Worm (Caenorhabditis elegans) whole organism, late embryonic: Measurements from ENCODE around the gene srbc-23.

ENCODE experiments used
- C08G9.2 ChIP-seq: sonication (generic microtip); optimal IDR thresholded peaks from 2 replicates; lab custom pipeline; 2016; ENCODE audit warnings: mild to moderate bottlenecking, missing genetic modification characterization, moderate library complexity, missing compliant biosample characterization
- Y22D7AL.16 ChIP-seq: sonication (generic microtip); optimal IDR thresholded peaks from 2 replicates; lab custom pipeline; 2016; ENCODE audit warnings: missing genetic modification characterization, missing compliant biosample characterization
- ama-1 ChIP-seq: fragments of 150-350 bp; optimal IDR thresholded peaks from 2 replicates; lab custom pipeline; 2014
- ceh-14 ChIP-seq: sonication (generic microtip); optimal IDR thresholded peaks from 2 replicates; lab custom pipeline; 2016; ENCODE audit warnings: missing genotype, missing genetic modification characterization, missing compliant biosample characterization
- ceh-18 ChIP-seq: sonication (generic microtip); optimal IDR thresholded peaks from 2 replicates; lab custom pipeline; 2016; ENCODE audit warnings: missing genetic modification characterization, missing compliant biosample characterization
- ceh-34 ChIP-seq: sonication (generic microtip); optimal IDR thresholded peaks from 2 replicates; lab custom pipeline; 2016; ENCODE audit warnings: mild to moderate bottlenecking, missing genetic modification characterization, missing compliant biosample characterization
- ceh-45 ChIP-seq: fragments of 200-800 bp; sonication (Bioruptor generic); IDR thresholded peaks from 2 replicates; pipeline ENCODE4 v1.3.6; 2022; ENCODE audit warnings: missing genetic modification reagents, missing genetic modification characterization, missing compliant biosample characterization
- ceh-9 ChIP-seq: sonication (generic microtip); optimal IDR thresholded peaks from 2 replicates; lab custom pipeline; 2016; ENCODE audit warnings: mild to moderate bottlenecking, missing genetic modification characterization, inconsistent platforms, missing compliant biosample characterization
- dmd-4 ChIP-seq: sonication (generic microtip); optimal IDR thresholded peaks from 2 replicates; lab custom pipeline; 2016; ENCODE audit warnings: borderline replicate concordance, missing genetic modification characterization, missing compliant biosample characterization
- dve-1 ChIP-seq: sonication (generic microtip); optimal IDR thresholded peaks from 2 replicates; lab custom pipeline; 2017; ENCODE audit warnings: antibody characterized with exemption, mild to moderate bottlenecking, missing genetic modification characterization, missing compliant biosample characterization
- elt-2 ChIP-seq: sonication (generic microtip); optimal IDR thresholded peaks from 2 replicates; lab custom pipeline; 2016; ENCODE audit warnings: missing genetic modification reagents, missing genetic modification characterization, missing compliant biosample characterization
- elt-4 ChIP-seq: sonication (generic microtip); optimal IDR thresholded peaks from 2 replicates; lab custom pipeline; 2016; ENCODE audit warnings: missing genetic modification characterization, missing compliant biosample characterization
- eyg-1 ChIP-seq: sonication (generic microtip); optimal IDR thresholded peaks from 2 replicates; lab custom pipeline; 2016; ENCODE audit warnings: missing genotype, missing genetic modification characterization, missing compliant biosample characterization
- hlh-13 ChIP-seq: fragments of 200-800 bp; sonication (Bioruptor generic); optimal IDR thresholded peaks from 2 replicates; lab custom pipeline; 2018; ENCODE audit warnings: mild to moderate bottlenecking, missing genetic modification characterization, missing compliant biosample characterization
- hlh-30 ChIP-seq: sonication (generic microtip); optimal IDR thresholded peaks from 2 replicates; lab custom pipeline; 2017; ENCODE audit warnings: antibody characterized with exemption, missing genetic modification characterization, missing compliant biosample characterization; ENCODE audit not compliant: insufficient read depth
- nhr-11 ChIP-seq: fragments of 150-350 bp; optimal IDR thresholded peaks from 2 replicates; lab custom pipeline; 2014; ENCODE audit warnings: missing biosample characterization, missing genetic modification characterization
- nhr-232 ChIP-seq: sonication (generic microtip); optimal IDR thresholded peaks from 2 replicates; lab custom pipeline; 2016; ENCODE audit warnings: missing genetic modification characterization, missing compliant biosample characterization
- odd-2 ChIP-seq: sonication (generic microtip); optimal IDR thresholded peaks from 2 replicates; lab custom pipeline; 2017; ENCODE audit warnings: antibody characterized with exemption, mild to moderate bottlenecking, missing genetic modification characterization, missing compliant biosample characterization
- pha-2 ChIP-seq: sonication (generic microtip); optimal IDR thresholded peaks from 2 replicates; lab custom pipeline; 2017; ENCODE audit warnings: mild to moderate bottlenecking, missing genetic modification characterization, missing compliant biosample characterization
- pha-4 ChIP-seq: fragments of 150-350 bp; optimal IDR thresholded peaks from 2 replicates; lab custom pipeline; 2018; ENCODE audit warnings: missing biosample characterization, missing genetic modification reagents, missing genetic modification characterization
- pqm-1 ChIP-seq: sonication (generic microtip); optimal IDR thresholded peaks from 2 replicates; lab custom pipeline; 2016; ENCODE audit warnings: missing genetic modification characterization, missing compliant biosample characterization
- pros-1 ChIP-seq: fragments of 150-350 bp; optimal IDR thresholded peaks from 2 replicates; lab custom pipeline; 2014; ENCODE audit warnings: missing biosample characterization, missing genetic modification reagents, missing genetic modification characterization
- sdc-2 ChIP-seq: sonication (generic microtip); optimal IDR thresholded peaks from 2 replicates; lab custom pipeline; 2016; ENCODE audit warnings: missing genotype, missing genetic modification characterization, missing compliant biosample characterization
- sox-2 ChIP-seq: fragments of 200-800 bp; sonication (Bioruptor generic); IDR thresholded peaks from 2 replicates; pipeline ENCODE4 v1.3.6; 2022; ENCODE audit warnings: missing genetic modification reagents, missing genetic modification characterization, missing compliant biosample characterization
- sox-4 ChIP-seq: sonication (generic microtip); optimal IDR thresholded peaks from 2 replicates; lab custom pipeline; 2017; ENCODE audit warnings: mild to moderate bottlenecking, missing genetic modification characterization, inconsistent platforms, missing compliant biosample characterization
- syd-9 ChIP-seq: sonication (generic microtip); optimal IDR thresholded peaks from 2 replicates; lab custom pipeline; 2016; ENCODE audit warnings: mild to moderate bottlenecking, missing genetic modification characterization, moderate library complexity, missing compliant biosample characterization
- unc-3 ChIP-seq, 2 experiments: fragments of 200-800 bp in 1 of 2; sonication (Bioruptor generic) in 1 of 2; sonication (generic microtip) in 1 of 2; conservative IDR thresholded peaks in 1 of 2; optimal IDR thresholded peaks in 1 of 2; 2 replicates each; pipeline versions ENCODE4 v1.3.6 to Lab custom; 2016 to 2022; ENCODE audit warnings: missing compliant biosample characterization in 2 of 2, missing genetic modification characterization in 2 of 2, missing genetic modification reagents in 1 of 2
- unc-42 ChIP-seq: sonication (generic microtip); optimal IDR thresholded peaks from 2 replicates; lab custom pipeline; 2016; ENCODE audit warnings: missing genotype, missing genetic modification characterization, missing compliant biosample characterization
- unc-55 ChIP-seq: sonication (generic microtip); optimal IDR thresholded peaks from 2 replicates; lab custom pipeline; 2017; ENCODE audit warnings: missing biosample characterization, missing genetic modification reagents, missing genetic modification characterization
- unc-86 ChIP-seq: sonication (generic microtip); optimal IDR thresholded peaks from 2 replicates; lab custom pipeline; 2016; ENCODE audit warnings: missing genetic modification characterization, missing compliant biosample characterization
- ztf-16 ChIP-seq: sonication (generic microtip); optimal IDR thresholded peaks from 2 replicates; lab custom pipeline; 2017; ENCODE audit warnings: missing genetic modification characterization, missing compliant biosample characterization

The srbc-23 gene

ce11 chrV:2119529-2119928, 33.8 kb upstream of the srbc-23 start, which contains the start of gene F22F7.11:
Gene F22F7.11, plus strand, starts transcription at chrV:2119829.
- TF ChIP-seq ceh-14 (tag; lab: Kevin White, UChicago) (no peak), dmd-4 (no peak), Y22D7AL.16 (tag; lab: Kevin White, UChicago) (no peak), unc-42 (tag; lab: Kevin White, UChicago) (no peak)

ce11 chrV:2121910-2122362, 31.4 kb upstream of the srbc-23 start, which contains the start of gene F22F7.8:
Gene F22F7.8, minus strand, starts transcription at chrV:2121960.
- TF ChIP-seq ama-1 (lab: Kevin White, UChicago): no peak
- no peak for TF ChIP-seq ceh-18 (tag; lab: Kevin White, UChicago)
- TF ChIP-seq ceh-34 (tag; lab: Kevin White, UChicago): no peak
- no peak for TF ChIP-seq dve-1 (tag; lab: Kevin White, UChicago)
- TF ChIP-seq pros-1 (tag; lab: Kevin White, UChicago): no peak
- no peak for TF ChIP-seq pqm-1 (tag; lab: Kevin White, UChicago)
- no peak for TF ChIP-seq unc-55
- TF ChIP-seq unc-3 (GFP tag; conservative IDR thresholded peaks at IDR 0.05; lab: Robert Waterston, UW): no peak
- no peak for TF ChIP-seq unc-3 (tag; optimal IDR thresholded peaks at IDR 0.05; lab: Kevin White, UChicago)
- no peak for TF ChIP-seq unc-42 (tag; lab: Kevin White, UChicago)
- TF ChIP-seq nhr-232 (tag; lab: Kevin White, UChicago): no peak
- no peak for TF ChIP-seq unc-86 (tag; lab: Kevin White, UChicago)
- TF ChIP-seq syd-9: no peak
- TF ChIP-seq ceh-9 (tag; lab: Kevin White, UChicago): no peak
- TF ChIP-seq dmd-4: no peak
- TF ChIP-seq eyg-1 (tag; lab: Kevin White, UChicago): no peak
- TF ChIP-seq ceh-45: no peak
- TF ChIP-seq pha-4 (tag; lab: Kevin White, UChicago): no peak
- no peak for TF ChIP-seq hlh-30 (tag; lab: Kevin White, UChicago)
- TF ChIP-seq hlh-13: no peak
- no peak for TF ChIP-seq odd-2 (tag; lab: Kevin White, UChicago)

- TF ChIP-seq elt-2 (tag; lab: Kevin White, UChicago) (peak; percentile 6), unc-55 (no peak)
Measured at ce11 chrV:2122517-2122916, 30.9 kb upstream of the srbc-23 start, which contains the start of gene F22F7.2. Gene F22F7.2, plus strand, starts transcription at chrV:2122782.

ce11 chrV:2123164-2123563, 30.2 kb upstream of the srbc-23 start:
- TF ChIP-seq C08G9.2 (tag; lab: Kevin White, UChicago) (no peak), sdc-2 (tag; lab: Kevin White, UChicago) (no peak), ztf-16 (tag; lab: Kevin White, UChicago) (no peak), nhr-11 (tag; lab: Kevin White, UChicago) (no peak), sox-2 (GFP tag; lab: Robert Waterston, UW) (no peak), dmd-4 (no peak), elt-4 (tag; lab: Kevin White, UChicago) (no peak), ceh-9 (tag; lab: Kevin White, UChicago) (no peak), pha-2 (tag; lab: Kevin White, UChicago) (no peak)

- TF ChIP-seq C08G9.2 (tag; lab: Kevin White, UChicago): no peak
- no peak for TF ChIP-seq hlh-30 (tag; lab: Kevin White, UChicago)
- TF ChIP-seq eyg-1 (tag; lab: Kevin White, UChicago): no peak
- TF ChIP-seq sox-4 (tag; lab: Kevin White, UChicago): no peak
- no peak for TF ChIP-seq hlh-13
Measured at ce11 chrV:2126554-2126953, 26.8 kb upstream of the srbc-23 start.
